Comparison of ENCODE assay signal across 3 fruit fly cellular contexts in the genomic region with DNA sequence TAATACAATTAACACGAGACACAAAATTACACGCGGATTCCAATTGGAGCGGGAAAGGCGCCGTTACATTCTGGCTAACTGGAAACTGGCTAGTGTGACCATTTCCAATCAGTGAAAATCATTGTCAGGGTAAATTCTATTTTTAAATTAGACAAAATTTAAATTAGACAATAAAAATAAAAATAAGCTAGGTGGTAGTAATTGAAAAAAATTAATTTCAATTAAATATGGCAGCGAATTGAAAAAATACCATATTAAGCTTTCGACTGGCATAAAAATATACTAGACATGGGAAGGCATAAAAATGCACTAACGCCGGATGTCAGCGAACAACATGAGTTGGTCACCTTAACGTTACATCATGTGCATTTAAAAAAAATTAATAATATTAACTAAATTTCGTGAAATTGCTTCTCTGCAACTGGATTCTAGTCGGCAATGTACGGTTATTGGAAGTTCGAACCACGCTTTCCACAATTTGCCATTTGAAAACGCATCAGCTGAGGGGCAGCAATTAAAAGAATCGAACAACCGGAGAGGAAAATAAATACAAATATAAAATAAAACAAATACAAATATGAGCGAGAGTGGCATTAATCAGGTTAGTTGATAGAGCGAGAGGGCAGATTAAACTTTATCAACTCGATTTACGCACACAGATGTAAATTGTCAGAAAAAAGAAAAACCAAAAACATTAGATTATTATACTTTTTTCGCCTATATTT.
TF ChIP-seq lines count a peak whose summit lies in the region.

A gene (minus strand): TSS at position 77 of the 725 bp plus-strand sequence.
A gene (plus strand): TSS at position 318 of the 725 bp plus-strand sequence.

- no peak for TF ChIP-seq CTCF in whole organism, embryonic (GFP tag; optimal IDR thresholded peaks at IDR 0.05; lab: Kevin White, UChicago)

TF ChIP-seq in whole organism, adult, 20 proteins besides CTCF, POLR2A, EP300 and RAD21:
- peak; percentile 88 for TF ChIP-seq kay (GFP tag; lab: Kevin White, UChicago; ENCODE audit: borderline replicate concordance)
- TF ChIP-seq CG7045 (GFP tag; optimal IDR thresholded peaks at IDR 0.05; lab: Kevin White, UChicago), result no peak

TF ChIP-seq in whole organism, embryonic, 481 proteins besides CTCF, POLR2A, EP300 and RAD21 (continues in another document):
- no peak for TF ChIP-seq slp2 (GFP tag; optimal IDR thresholded peaks at IDR 0.05; lab: Kevin White, UChicago)
- no peak for TF ChIP-seq gcm (GFP tag; optimal IDR thresholded peaks at IDR 0.05; lab: Kevin White, UChicago)
- TF ChIP-seq Doc3 (GFP tag; IDR thresholded peaks at IDR 0.05; lab: Robert Waterston, UW; ENCODE audit: partially characterized antibody), result no peak
- TF ChIP-seq corto (GFP tag; optimal IDR thresholded peaks at IDR 0.05; lab: Kevin White, UChicago), result no peak
- no peak for TF ChIP-seq bcd (GFP tag; optimal IDR thresholded peaks at IDR 0.05; lab: Kevin White, UChicago)
- TF ChIP-seq CG1832 (GFP tag; optimal IDR thresholded peaks at IDR 0.05; lab: Kevin White, UChicago), result no peak
- TF ChIP-seq Fer2 (tag; optimal IDR thresholded peaks at IDR 0.05; lab: Kevin White, UChicago), result no peak
- no peak for TF ChIP-seq Ada2b (GFP tag; IDR thresholded peaks at IDR 0.05; lab: Robert Waterston, UW)
- no peak for TF ChIP-seq Vsx1 (GFP tag; optimal IDR thresholded peaks at IDR 0.05; lab: Kevin White, UChicago)
- TF ChIP-seq CG7839 (tag; optimal IDR thresholded peaks at IDR 0.05; lab: Kevin White, UChicago), result no peak
- TF ChIP-seq CG10431 (GFP tag; optimal IDR thresholded peaks at IDR 0.05; lab: Kevin White, UChicago), result no peak
- TF ChIP-seq abd-A (tag; optimal IDR thresholded peaks at IDR 0.05; lab: Kevin White, UChicago), result no peak
- TF ChIP-seq cwo (GFP tag; optimal IDR thresholded peaks at IDR 0.05; lab: Kevin White, UChicago), result no peak
- no peak for TF ChIP-seq Hey (tag; optimal IDR thresholded peaks at IDR 0.05; lab: Kevin White, UChicago)
- no peak for TF ChIP-seq CG33213 (GFP tag; optimal IDR thresholded peaks at IDR 0.05; lab: Kevin White, UChicago)
- 0 out of 2 replicates have a peak, but pooled peaks have one; percentile 37 for TF ChIP-seq MBD-R2 (GFP tag; IDR thresholded peaks at IDR 0.05; lab: Robert Waterston, UW)
- no peak for TF ChIP-seq ro (GFP tag; IDR thresholded peaks at IDR 0.05; lab: Robert Waterston, UW)
- no peak for TF ChIP-seq Neu2 (GFP tag; optimal IDR thresholded peaks at IDR 0.05; lab: Kevin White, UChicago; ENCODE audit: borderline replicate concordance)
- no peak for TF ChIP-seq CG34224 (GFP tag; IDR thresholded peaks at IDR 0.05; lab: Robert Waterston, UW; ENCODE audit: partially characterized antibody)
- no peak for TF ChIP-seq sim (GFP tag; IDR thresholded peaks at IDR 0.05; lab: Robert Waterston, UW)
- TF ChIP-seq ci (GFP tag; IDR thresholded peaks at IDR 0.05; lab: Robert Waterston, UW), result no peak
- TF ChIP-seq CG14710 (tag; optimal IDR thresholded peaks at IDR 0.05; lab: Kevin White, UChicago), result peak; percentile 94
- TF ChIP-seq CG7357 (GFP tag; IDR thresholded peaks at IDR 0.05; lab: Robert Waterston, UW), result no peak
- TF ChIP-seq Jarid2 (GFP tag; optimal IDR thresholded peaks at IDR 0.05; lab: Kevin White, UChicago), result no peak
- TF ChIP-seq HLH4C (GFP tag; IDR thresholded peaks at IDR 0.05; lab: Robert Waterston, UW; ENCODE audit: partially characterized antibody), result no peak
- TF ChIP-seq CG15514 (GFP tag; optimal IDR thresholded peaks at IDR 0.05; lab: Kevin White, UChicago), result peak; percentile 21
- no peak for TF ChIP-seq Atf6 (GFP tag; IDR thresholded peaks at IDR 0.05; lab: Robert Waterston, UW)
- TF ChIP-seq sc (optimal IDR thresholded peaks at IDR 0.05; lab: Kevin White, UChicago), result no peak
- TF ChIP-seq sc (GFP tag; optimal IDR thresholded peaks at IDR 0.05; lab: Kevin White, UChicago), result no peak
- no peak for TF ChIP-seq toy (GFP tag; IDR thresholded peaks at IDR 0.05; lab: Robert Waterston, UW)
- TF ChIP-seq HLHmδ (GFP tag; optimal IDR thresholded peaks at IDR 0.05; lab: Kevin White, UChicago), result no peak
- no peak for TF ChIP-seq zen2 (GFP tag; IDR thresholded peaks at IDR 0.05; lab: Robert Waterston, UW; ENCODE audit: partially characterized antibody)
- no peak for TF ChIP-seq CG7745 (tag; optimal IDR thresholded peaks at IDR 0.05; lab: Kevin White, UChicago)
- TF ChIP-seq yki (optimal IDR thresholded peaks at IDR 0.05; lab: Kevin White, UChicago), result no peak
- TF ChIP-seq trh (GFP tag; optimal IDR thresholded peaks at IDR 0.05; lab: Kevin White, UChicago), result no peak
- TF ChIP-seq sna (GFP tag; IDR thresholded peaks at IDR 0.05; lab: Robert Waterston, UW; ENCODE audit: partially characterized antibody), result no peak
- peak; percentile 52 for TF ChIP-seq phol (tag; optimal IDR thresholded peaks at IDR 0.05; lab: Kevin White, UChicago)
- TF ChIP-seq Nf-YC (tag; optimal IDR thresholded peaks at IDR 0.05; lab: Kevin White, UChicago), result no peak
- TF ChIP-seq oc (tag; optimal IDR thresholded peaks at IDR 0.05; lab: Kevin White, UChicago), result no peak
- TF ChIP-seq inv (GFP tag; IDR thresholded peaks at IDR 0.05; lab: Robert Waterston, UW; ENCODE audit: partially characterized antibody), result no peak

TF ChIP-seq in whole organism, prepupa, 60 proteins besides CTCF, POLR2A, EP300 and RAD21:
- TF ChIP-seq esn (GFP tag; optimal IDR thresholded peaks at IDR 0.05; lab: Kevin White, UChicago), result no peak
- peak; percentile 84 for TF ChIP-seq vri (GFP tag; optimal IDR thresholded peaks at IDR 0.05; lab: Kevin White, UChicago)
- TF ChIP-seq fkh (GFP tag; optimal IDR thresholded peaks at IDR 0.05; lab: Kevin White, UChicago), result peak; percentile 75
- peak; percentile 48 for TF ChIP-seq Eip78C (GFP tag; lab: Kevin White, UChicago)
- TF ChIP-seq Eip93F (GFP tag; optimal IDR thresholded peaks at IDR 0.05; lab: Kevin White, UChicago), result no peak
- TF ChIP-seq CG3032 (tag; optimal IDR thresholded peaks at IDR 0.05; lab: Kevin White, UChicago), result no peak
